Worm (Caenorhabditis elegans) whole organism, L4 larva: Measurements from ENCODE around the gene ntl-11.

Source experiments
- ama-1 ChIP-seq: fragments of 150-350 bp; optimal IDR thresholded peaks from 2 replicates; lab custom pipeline; 2014; ENCODE audit warnings: inconsistent platforms, mixed read lengths
- arid-1 ChIP-seq: fragments of 200-800 bp; sonication (Bioruptor generic); conservative IDR thresholded peaks from 2 replicates; pipeline ENCODE4 v1.3.6; 2022; ENCODE audit warnings: missing genetic modification reagents, missing genetic modification characterization, missing compliant biosample characterization
- dmd-9 ChIP-seq: fragments of 200-800 bp; sonication (Bioruptor generic); IDR thresholded peaks from 2 replicates; pipeline ENCODE4 v1.3.6; 2022; ENCODE audit warnings: missing genetic modification reagents, missing genetic modification characterization, missing compliant biosample characterization
- lsy-2 ChIP-seq, 2 experiments: fragments of 150-350 bp in 1 of 2; sonication (generic microtip) in 1 of 2; optimal IDR thresholded peaks; 2 replicates each; lab custom pipeline; 2014 to 2017; ENCODE audit warnings: missing biosample characterization in 2 of 2, missing genetic modification characterization in 2 of 2
- mdl-1 ChIP-seq, 2 experiments: fragments of 150-350 bp in 1 of 2; sonication (generic microtip) in 1 of 2; optimal IDR thresholded peaks; 2 replicates each; lab custom pipeline; 2014 to 2017; ENCODE audit warnings: missing biosample characterization in 2 of 2, missing genetic modification characterization in 2 of 2
- mep-1 ChIP-seq: fragments of 150-350 bp; sonication (generic microtip); optimal IDR thresholded peaks from 3 replicates; lab custom pipeline; 2014; ENCODE audit warnings: missing biosample characterization, missing genetic modification characterization
- nhr-76 ChIP-seq: fragments of 150-350 bp; optimal IDR thresholded peaks from 2 replicates; lab custom pipeline; 2014; ENCODE audit warnings: missing biosample characterization, missing genetic modification characterization
- nhr-77 ChIP-seq: fragments of 150-350 bp; optimal IDR thresholded peaks from 2 replicates; lab custom pipeline; 2014; ENCODE audit warnings: missing biosample characterization, missing genetic modification characterization
- spr-3 ChIP-seq: fragments of 200-800 bp; sonication (Bioruptor generic); optimal IDR thresholded peaks from 2 replicates; lab custom pipeline; 2018; ENCODE audit warnings: mild to moderate bottlenecking, missing genetic modification characterization, missing compliant biosample characterization
- unc-39 ChIP-seq: sonication (generic microtip); optimal IDR thresholded peaks from 2 replicates; lab custom pipeline; 2017; ENCODE audit warnings: missing biosample characterization, missing genetic modification characterization

- TF ChIP-seq arid-1 (GFP tag; lab: Robert Waterston, UW) (no peak), mdl-1 (tag; optimal IDR thresholded peaks at IDR 0.05; lab: Kevin White, UChicago) (no peak), nhr-76 (no peak), ama-1 (lab: Kevin White, UChicago) (no peak), lsy-2 (tag; optimal IDR thresholded peaks at IDR 0.05; lab: Kevin White, UChicago) (no peak), nhr-77 (tag; lab: Kevin White, UChicago) (no peak), mep-1 (tag; lab: Kevin White, UChicago) (no peak), dmd-9 (GFP tag; lab: Robert Waterston, UW) (no peak), spr-3 (no peak), unc-39 (tag; lab: Kevin White, UChicago) (no peak)
These were observed 18.0 kb downstream of the ntl-11 start, which contains the start of gene gtf-2H4 for ce11 chrIV:15453137-15453788.
